Worm (Caenorhabditis elegans) whole organism, early embryonic: Measurements from ENCODE around the gene Y47D7A.15.

Experiments used
- ama-1 ChIP-seq: fragments of 150-350 bp; optimal IDR thresholded peaks from 2 replicates; lab custom pipeline; 2014
- flt-1 ChIP-seq: fragments of 200-800 bp; sonication (Bioruptor generic); IDR thresholded peaks from 2 replicates; pipeline ENCODE4 v1.3.6; 2022; ENCODE audit warnings: missing genetic modification characterization, missing compliant biosample characterization
- hnd-1 ChIP-seq: sonication (generic microtip); optimal IDR thresholded peaks from 2 replicates; lab custom pipeline; 2016; ENCODE audit warnings: missing genetic modification characterization, missing compliant biosample characterization
- tbx-11 ChIP-seq: fragments of 200-800 bp; sonication (Bioruptor generic); IDR thresholded peaks from 2 replicates; pipeline ENCODE4 v1.3.6; 2022; ENCODE audit warnings: missing genetic modification characterization, missing compliant biosample characterization
- tra-4 ChIP-seq: sonication (generic microtip); optimal IDR thresholded peaks from 2 replicates; lab custom pipeline; 2017; ENCODE audit warnings: missing genetic modification characterization, missing compliant biosample characterization

DNA sequence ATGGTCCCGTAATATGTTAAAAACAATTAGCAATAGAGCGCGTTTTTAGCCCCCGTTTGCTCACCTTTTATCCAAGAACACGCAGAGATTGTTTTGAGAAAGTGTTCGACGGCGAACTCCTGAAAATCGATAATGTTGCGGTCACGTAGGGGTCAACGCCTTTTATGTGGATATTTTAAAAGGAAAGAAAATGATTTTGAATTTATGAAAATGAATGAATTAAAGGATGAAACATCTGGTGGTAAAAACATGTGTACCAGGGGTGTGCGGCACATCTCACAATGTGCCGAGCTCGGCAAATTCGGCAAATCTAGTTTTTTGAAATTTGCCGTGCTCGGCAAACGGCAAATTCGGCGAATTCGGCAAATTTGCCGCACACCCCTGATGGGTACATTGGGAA lies 32.9 kb downstream of the Y47D7A.15 start, which contains the start of gene F13A2.4:
- TF ChIP-seq tra-4 = no peak
- TF ChIP-seq ama-1 = no peak
- no peak for TF ChIP-seq tbx-11 (GFP tag; lab: Robert Waterston, UW)
- no peak for TF ChIP-seq hnd-1 (tag; lab: Kevin White, UChicago)
- no peak for TF ChIP-seq flt-1 (GFP tag; lab: Robert Waterston, UW)
